Fruit fly (Drosophila melanogaster) Kc167 (cell line): ENCODE data around the gene CG34267.

Experiments
- Myc ChIP-seq: fragments of >200 bp; optimal IDR thresholded peaks from 2 replicates; lab custom pipeline; 2017; ENCODE audit warnings: missing external identifiers
- Sin3A ChIP-seq: fragments of >200 bp; optimal IDR thresholded peaks from 2 replicates; lab custom pipeline; 2018; ENCODE audit warnings: missing external identifiers
- h ChIP-seq: fragments of >200 bp; optimal IDR thresholded peaks from 3 replicates; lab custom pipeline; 2018; ENCODE audit warnings: missing external identifiers
- insv ChIP-seq: fragments of >200 bp; optimal IDR thresholded peaks from 3 replicates; lab custom pipeline; 2018; ENCODE audit warnings: missing external identifiers
- psq ChIP-seq: fragments of >200 bp; optimal IDR thresholded peaks from 2 replicates; lab custom pipeline; 2017; ENCODE audit warnings: missing external identifiers

- TF ChIP-seq insv (lab: Kevin White, UChicago) (no peak), psq (no peak), h (lab: Kevin White, UChicago) (no peak), Myc (no peak), Sin3A (lab: Kevin White, UChicago) (no peak)
Measured at dm6 chr3L:489922-490807, 10.1 kb downstream of the CG34267 start.
